Worm (Caenorhabditis elegans) whole organism, L3 larva: Measurements from ENCODE around the gene dct-6.

Experiments used
- ZK546.5 ChIP-seq: sonication (generic microtip); optimal IDR thresholded peaks from 2 replicates; lab custom pipeline; 2017; ENCODE audit warnings: missing biosample characterization, missing genetic modification characterization
- ama-1 ChIP-seq: fragments of 150-350 bp; optimal IDR thresholded peaks from 2 replicates; lab custom pipeline; 2018
- ceh-16 ChIP-seq: sonication (generic microtip); optimal IDR thresholded peaks from 2 replicates; lab custom pipeline; 2017; ENCODE audit warnings: missing biosample characterization, missing genetic modification characterization
- fos-1 ChIP-seq: fragments of 150-350 bp; optimal IDR thresholded peaks from 2 replicates; lab custom pipeline; 2014; ENCODE audit warnings: missing biosample characterization, missing genetic modification characterization
- jun-1 ChIP-seq: fragments of 150-350 bp; optimal IDR thresholded peaks from 2 replicates; lab custom pipeline; 2014; ENCODE audit warnings: missing biosample characterization, missing genetic modification reagents, missing genetic modification characterization
- mdl-1 ChIP-seq: fragments of 150-350 bp; optimal IDR thresholded peaks from 2 replicates; lab custom pipeline; 2014; ENCODE audit warnings: missing biosample characterization, missing genetic modification characterization
- nhr-237 ChIP-seq: fragments of 150-350 bp; optimal IDR thresholded peaks from 2 replicates; lab custom pipeline; 2014; ENCODE audit warnings: missing biosample characterization, missing genetic modification characterization
- nhr-77 ChIP-seq: fragments of 150-350 bp; optimal IDR thresholded peaks from 2 replicates; lab custom pipeline; 2014; ENCODE audit warnings: missing biosample characterization, missing genetic modification characterization
- pha-4 ChIP-seq: fragments of 150-350 bp; optimal IDR thresholded peaks from 2 replicates; lab custom pipeline; 2014; ENCODE audit warnings: missing biosample characterization, missing genetic modification reagents, missing genetic modification characterization
- pqm-1 ChIP-seq: fragments of 150-350 bp; optimal IDR thresholded peaks from 2 replicates; lab custom pipeline; 2017; ENCODE audit warnings: missing biosample characterization, missing genetic modification characterization, inconsistent platforms
- skn-1 ChIP-seq: fragments of 150-350 bp; optimal IDR thresholded peaks from 2 replicates; lab custom pipeline; 2014; ENCODE audit warnings: missing biosample characterization, missing genetic modification characterization
- snpc-4 ChIP-seq: fragments of 150-350 bp; optimal IDR thresholded peaks from 2 replicates; lab custom pipeline; 2014; ENCODE audit warnings: missing biosample characterization, missing genetic modification characterization
- tbx-2 ChIP-seq: sonication (generic microtip); optimal IDR thresholded peaks from 2 replicates; lab custom pipeline; 2016; ENCODE audit warnings: mild to moderate bottlenecking, missing genetic modification characterization, missing compliant biosample characterization
- ztf-4 ChIP-seq: fragments of 150-350 bp; optimal IDR thresholded peaks from 2 replicates; lab custom pipeline; 2014; ENCODE audit warnings: missing biosample characterization, missing genetic modification characterization

DNA sequence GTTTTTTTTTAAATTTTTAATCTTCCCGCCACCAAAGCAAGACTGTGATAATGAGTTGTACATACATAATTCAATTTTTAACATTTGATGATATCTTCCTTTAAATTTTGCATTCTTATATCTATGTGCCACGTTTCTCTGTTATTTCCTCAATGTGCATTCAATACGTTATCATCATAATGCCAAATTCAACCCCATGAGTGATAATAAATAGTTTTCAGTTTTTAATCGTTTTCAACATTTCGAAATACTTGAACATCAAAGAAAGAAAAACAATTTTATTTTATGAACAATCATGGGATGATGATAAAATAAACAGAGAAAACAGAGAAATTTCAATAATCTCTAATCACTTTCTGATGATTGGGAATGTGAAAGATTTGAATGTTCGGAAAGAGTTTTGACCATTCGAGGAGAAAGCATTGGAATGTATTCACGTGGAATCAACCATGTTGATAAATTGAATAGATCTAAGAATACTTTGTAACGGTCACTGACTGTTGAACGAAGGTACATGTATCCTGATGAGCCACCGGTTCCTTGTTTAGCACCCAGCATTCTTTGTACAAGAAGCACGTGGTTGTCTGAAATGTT, 48.8 kb upstream of the dct-6 start:
- TF ChIP-seq snpc-4 (no peak), pha-4 (peak; percentile 41), pqm-1 (peak; percentile 42), tbx-2 (tag; lab: Kevin White, UChicago) (no peak), mdl-1 (tag; lab: Kevin White, UChicago) (no peak), fos-1 (tag; lab: Kevin White, UChicago) (peak; percentile 18), ceh-16 (tag; lab: Kevin White, UChicago) (no peak), ZK546.5 (tag; lab: Kevin White, UChicago) (no peak), jun-1 (no peak), nhr-77 (tag; lab: Kevin White, UChicago) (no peak), ztf-4 (tag; lab: Kevin White, UChicago) (peak; percentile 24), ama-1 (lab: Kevin White, UChicago) (peak; percentile 2), skn-1 (tag; lab: Kevin White, UChicago) (peak; percentile 92), nhr-237 (tag; lab: Kevin White, UChicago) (no peak)
